Worm (Caenorhabditis elegans) whole organism, mixed stage, embryonic: Measurements from ENCODE around the gene lips-3.

Experiments used
- M03D4.4 ChIP-seq: sonication (generic microtip); optimal IDR thresholded peaks from 2 replicates; lab custom pipeline; 2017; ENCODE audit warnings: mild to moderate bottlenecking, missing genetic modification characterization, missing compliant biosample characterization
- bed-3 ChIP-seq: fragments of 200-800 bp; sonication (Bioruptor generic); optimal IDR thresholded peaks from 3 replicates; lab custom pipeline; 2018; ENCODE audit warnings: mild to moderate bottlenecking, missing genetic modification characterization, moderate library complexity, missing compliant biosample characterization
- blmp-1 ChIP-seq: fragments of 150-350 bp; optimal IDR thresholded peaks from 2 replicates; lab custom pipeline; 2014; ENCODE audit warnings: missing biosample characterization, missing genetic modification characterization
- ceh-39 ChIP-seq: fragments of 150-350 bp; optimal IDR thresholded peaks from 2 replicates; lab custom pipeline; 2014; ENCODE audit warnings: missing biosample characterization, missing genetic modification characterization
- ceh-43 ChIP-seq: fragments of 200-800 bp; sonication (Bioruptor generic); optimal IDR thresholded peaks from 2 replicates; lab custom pipeline; 2018; ENCODE audit warnings: mild to moderate bottlenecking, missing genetic modification characterization, moderate library complexity, missing compliant biosample characterization
- ceh-83 ChIP-seq: fragments of 200-800 bp; sonication (Bioruptor generic); optimal IDR thresholded peaks from 2 replicates; lab custom pipeline; 2018; ENCODE audit warnings: mild to moderate bottlenecking, missing genetic modification characterization, missing compliant biosample characterization
- ces-1 ChIP-seq: fragments of 150-350 bp; optimal IDR thresholded peaks from 2 replicates; lab custom pipeline; 2014; ENCODE audit warnings: missing biosample characterization, missing genetic modification reagents, missing genetic modification characterization
- cnd-1 ChIP-seq: fragments of 200-800 bp; sonication (Bioruptor generic); optimal IDR thresholded peaks from 2 replicates; lab custom pipeline; 2018; ENCODE audit warnings: mild to moderate bottlenecking, missing genetic modification characterization, missing compliant biosample characterization
- drap-1 ChIP-seq: fragments of 200-800 bp; sonication (Bioruptor generic); optimal IDR thresholded peaks from 3 replicates; lab custom pipeline; 2018; ENCODE audit warnings: mild to moderate bottlenecking, missing genetic modification characterization, missing compliant biosample characterization
- elt-1 ChIP-seq: sonication (generic microtip); optimal IDR thresholded peaks from 2 replicates; lab custom pipeline; 2017; ENCODE audit warnings: missing genetic modification characterization, mild to moderate bottlenecking, missing compliant biosample characterization, antibody characterized with exemption, moderate library complexity, borderline replicate concordance; ENCODE audit not compliant: insufficient read depth
- elt-3 ChIP-seq: fragments of 150-350 bp; optimal IDR thresholded peaks from 2 replicates; lab custom pipeline; 2014; ENCODE audit warnings: missing biosample characterization, missing genetic modification characterization
- flh-1 ChIP-seq: fragments of 200-800 bp; sonication (Bioruptor generic); optimal IDR thresholded peaks from 2 replicates; lab custom pipeline; 2018; ENCODE audit warnings: mild to moderate bottlenecking, missing genetic modification characterization, moderate library complexity, missing compliant biosample characterization
- ham-2 ChIP-seq: fragments of 200-800 bp; sonication (Bioruptor generic); optimal IDR thresholded peaks from 2 replicates; lab custom pipeline; 2018; ENCODE audit warnings: mild to moderate bottlenecking, missing genetic modification characterization, missing compliant biosample characterization
- hlh-1 ChIP-seq: fragments of 150-350 bp; optimal IDR thresholded peaks from 2 replicates; lab custom pipeline; 2014; ENCODE audit warnings: missing biosample characterization, missing genetic modification reagents, missing genetic modification characterization
- lin-13 ChIP-seq: fragments of 150-350 bp; optimal IDR thresholded peaks from 2 replicates; lab custom pipeline; 2014; ENCODE audit warnings: missing biosample characterization, missing genetic modification characterization
- lin-32 ChIP-seq: fragments of 200-800 bp; sonication (Bioruptor generic); optimal IDR thresholded peaks from 2 replicates; lab custom pipeline; 2018; ENCODE audit warnings: mild to moderate bottlenecking, missing genetic modification characterization, missing compliant biosample characterization
- lsy-2 ChIP-seq: fragments of 150-350 bp; optimal IDR thresholded peaks from 2 replicates; lab custom pipeline; 2014; ENCODE audit warnings: missing biosample characterization, missing genetic modification characterization
- mab-5 ChIP-seq: fragments of 150-350 bp; optimal IDR thresholded peaks from 2 replicates; lab custom pipeline; 2014; ENCODE audit warnings: missing biosample characterization, missing genetic modification characterization
- mep-1 ChIP-seq: fragments of 150-350 bp; optimal IDR thresholded peaks from 2 replicates; lab custom pipeline; 2017; ENCODE audit warnings: missing biosample characterization, missing genetic modification reagents, missing genetic modification characterization, inconsistent platforms
- mls-2 ChIP-seq: sonication (generic microtip); optimal IDR thresholded peaks from 2 replicates; lab custom pipeline; 2016; ENCODE audit warnings: mild to moderate bottlenecking, missing genetic modification characterization, moderate library complexity, missing compliant biosample characterization
- nhr-12 ChIP-seq: fragments of 150-350 bp; optimal IDR thresholded peaks from 2 replicates; lab custom pipeline; 2014; ENCODE audit warnings: missing biosample characterization, missing genetic modification characterization
- nhr-2 ChIP-seq: fragments of 150-350 bp; optimal IDR thresholded peaks from 2 replicates; lab custom pipeline; 2014; ENCODE audit warnings: missing biosample characterization, missing genetic modification characterization
- nhr-237 ChIP-seq: fragments of 150-350 bp; optimal IDR thresholded peaks from 2 replicates; lab custom pipeline; 2014; ENCODE audit warnings: missing biosample characterization, missing genetic modification characterization
- nhr-28 ChIP-seq: fragments of 150-350 bp; optimal IDR thresholded peaks from 2 replicates; lab custom pipeline; 2014; ENCODE audit warnings: missing biosample characterization, missing genetic modification characterization
- nhr-76 ChIP-seq: sonication (generic microtip); optimal IDR thresholded peaks from 2 replicates; lab custom pipeline; 2017; ENCODE audit warnings: missing biosample characterization, missing genetic modification characterization
- pha-4 ChIP-seq: fragments of 150-350 bp; optimal IDR thresholded peaks from 2 replicates; lab custom pipeline; 2018; ENCODE audit warnings: missing biosample characterization, missing genetic modification reagents, missing genetic modification characterization
- sem-2 ChIP-seq: fragments of 200-800 bp; sonication (Bioruptor generic); optimal IDR thresholded peaks from 2 replicates; lab custom pipeline; 2018; ENCODE audit warnings: mild to moderate bottlenecking, missing genetic modification characterization, missing compliant biosample characterization
- snpc-4 ChIP-seq: fragments of 150-350 bp; optimal IDR thresholded peaks from 2 replicates; lab custom pipeline; 2014; ENCODE audit warnings: missing biosample characterization, missing genetic modification characterization
- sptf-1 ChIP-seq: sonication (generic microtip); optimal IDR thresholded peaks from 2 replicates; lab custom pipeline; 2017; ENCODE audit warnings: mild to moderate bottlenecking, missing genetic modification characterization, moderate library complexity, missing compliant biosample characterization
- tbx-8 ChIP-seq: fragments of 200-800 bp; sonication (Bioruptor generic); optimal IDR thresholded peaks from 2 replicates; lab custom pipeline; 2018; ENCODE audit warnings: mild to moderate bottlenecking, missing genetic modification characterization, moderate library complexity, missing compliant biosample characterization
- unc-120 ChIP-seq: sonication (generic microtip); optimal IDR thresholded peaks from 2 replicates; lab custom pipeline; 2017; ENCODE audit warnings: missing genetic modification characterization, missing compliant biosample characterization; ENCODE audit not compliant: poor library complexity, severe bottlenecking
- unc-39 ChIP-seq: fragments of 150-350 bp; optimal IDR thresholded peaks from 2 replicates; lab custom pipeline; 2014; ENCODE audit warnings: missing biosample characterization, missing genetic modification characterization
- unc-62 ChIP-seq: fragments of 150-350 bp; optimal IDR thresholded peaks from 2 replicates; lab custom pipeline; 2014; ENCODE audit warnings: missing biosample characterization, missing genetic modification reagents, missing genetic modification characterization
- zip-8 ChIP-seq: fragments of 150-350 bp; optimal IDR thresholded peaks from 2 replicates; lab custom pipeline; 2014; ENCODE audit warnings: missing biosample characterization, missing genetic modification characterization
- ztf-11 ChIP-seq: fragments of 150-350 bp; optimal IDR thresholded peaks from 2 replicates; lab custom pipeline; 2014; ENCODE audit warnings: missing biosample characterization, missing genetic modification characterization

lips-3 gene

DNA sequence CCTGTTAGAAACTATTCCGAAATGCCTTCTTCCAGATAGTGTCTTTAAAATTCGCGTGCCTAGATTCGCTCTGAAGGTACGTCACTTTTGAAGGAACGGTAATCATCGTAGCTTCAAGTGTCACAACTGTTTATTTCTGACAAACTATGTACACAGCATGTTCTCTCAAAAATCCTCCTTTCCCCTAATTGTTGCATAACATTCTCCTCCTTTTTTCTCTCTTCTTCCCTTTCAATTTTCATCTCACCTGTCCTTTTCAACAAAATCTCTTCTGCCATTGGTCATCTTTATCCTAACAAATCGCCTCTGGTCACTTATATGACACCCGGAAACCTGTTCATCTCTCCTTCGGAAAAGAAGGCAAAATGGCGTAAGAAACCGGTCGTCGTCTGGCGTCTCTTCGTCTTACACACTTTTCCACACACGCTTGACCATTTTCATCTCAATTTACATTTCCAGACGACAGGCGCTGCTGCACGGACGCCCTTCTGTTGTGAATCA, at the start of gene lips-3:
Gene lips-3 (plus strand): TSS at position 458 of the 501 bp plus-strand sequence.
- no peak for TF ChIP-seq mls-2 (tag; lab: Kevin White, UChicago)
- TF ChIP-seq unc-62 = peak; percentile 7
- TF ChIP-seq, all 35 proteins: peak for 1

- no peak for TF ChIP-seq flh-1 (GFP tag; lab: Kevin White, UChicago)
- TF ChIP-seq nhr-2 (tag; lab: Kevin White, UChicago) = no peak
- no peak for TF ChIP-seq hlh-1 (tag; lab: Kevin White, UChicago)
- TF ChIP-seq ces-1 (GFP tag; lab: Kevin White, UChicago) = no peak
- TF ChIP-seq elt-1 (tag; lab: Kevin White, UChicago) = no peak
- no peak for TF ChIP-seq ceh-39 (tag; lab: Kevin White, UChicago)
- TF ChIP-seq pha-4 (tag; lab: Kevin White, UChicago) = no peak
- TF ChIP-seq lin-13 = no peak
- TF ChIP-seq ztf-11 (tag; lab: Kevin White, UChicago) = no peak
Measured at ce11 chrIII:4568030-4568429, 48.3 kb upstream of the lips-3 start, which contains the start of gene mlcd-1. TSS of gene mlcd-1 (minus strand) at chrIII:4568130.

ce11 chrIII:4568455-4568854, 47.9 kb upstream of the lips-3 start, which contains the start of gene idhg-1:
TSS of gene idhg-1 (plus strand) at chrIII:4568797.
- TF ChIP-seq sem-2 (GFP tag; lab: Kevin White, UChicago) = peak; percentile 90
- peak; percentile 98 for TF ChIP-seq sptf-1 (tag; lab: Kevin White, UChicago)
- no peak for TF ChIP-seq snpc-4 (tag; lab: Kevin White, UChicago)
- TF ChIP-seq mab-5 (tag; lab: Kevin White, UChicago) = peak; percentile 91
- peak; percentile 90 for TF ChIP-seq flh-1 (GFP tag; lab: Kevin White, UChicago)
- TF ChIP-seq ztf-11 (tag; lab: Kevin White, UChicago) = peak; percentile 97
- TF ChIP-seq lin-13 = peak; percentile 70
- peak; percentile 95 for TF ChIP-seq ceh-43 (GFP tag; lab: Kevin White, UChicago)
- TF ChIP-seq mep-1 = peak; percentile 93
- TF ChIP-seq hlh-1 (tag; lab: Kevin White, UChicago) = peak; percentile 94
- peak; percentile 95 for TF ChIP-seq cnd-1 (tag; lab: Kevin White, UChicago)
- TF ChIP-seq nhr-12 (tag; lab: Kevin White, UChicago) = peak; percentile 82
- peak; percentile 56 for TF ChIP-seq ces-1 (GFP tag; lab: Kevin White, UChicago)
- TF ChIP-seq tbx-8 (GFP tag; lab: Kevin White, UChicago) = peak; percentile 93
- peak; percentile 85 for TF ChIP-seq lin-32 (GFP tag; lab: Kevin White, UChicago)
- peak; percentile 98 for TF ChIP-seq unc-120 (tag; lab: Kevin White, UChicago)
- TF ChIP-seq lsy-2 (tag; lab: Kevin White, UChicago) = peak; percentile 79
- TF ChIP-seq ceh-39 (tag; lab: Kevin White, UChicago) = peak; percentile 31
- TF ChIP-seq elt-1 (tag; lab: Kevin White, UChicago) = peak; percentile 95
- TF ChIP-seq nhr-2 (tag; lab: Kevin White, UChicago) = no peak
- peak; percentile 64 for TF ChIP-seq unc-62
- TF ChIP-seq ham-2 = peak; percentile 90
- peak; percentile 91 for TF ChIP-seq ceh-83 (GFP tag; lab: Kevin White, UChicago)
- peak; percentile 99 for TF ChIP-seq mls-2 (tag; lab: Kevin White, UChicago)
- peak; percentile 96 for TF ChIP-seq drap-1 (GFP tag; lab: Kevin White, UChicago)
- peak; percentile 66 for TF ChIP-seq elt-3 (tag; lab: Kevin White, UChicago)
- peak; percentile 83 for TF ChIP-seq unc-39
- TF ChIP-seq nhr-76 (tag; lab: Kevin White, UChicago) = peak; percentile 96
- peak; percentile 92 for TF ChIP-seq blmp-1 (tag; lab: Kevin White, UChicago)
- peak; percentile 70 for TF ChIP-seq pha-4 (tag; lab: Kevin White, UChicago)
- TF ChIP-seq nhr-28 = peak; percentile 61
- peak; percentile 97 for TF ChIP-seq M03D4.4 (tag; lab: Kevin White, UChicago)
- TF ChIP-seq nhr-237 (tag; lab: Kevin White, UChicago) = peak; percentile 35
- TF ChIP-seq zip-8 (tag; lab: Kevin White, UChicago) = peak; percentile 24
- TF ChIP-seq bed-3 (GFP tag; lab: Kevin White, UChicago) = peak; percentile 87
